Worm (Caenorhabditis elegans): ENCODE measurements around the gene srz-37.

DNA sequence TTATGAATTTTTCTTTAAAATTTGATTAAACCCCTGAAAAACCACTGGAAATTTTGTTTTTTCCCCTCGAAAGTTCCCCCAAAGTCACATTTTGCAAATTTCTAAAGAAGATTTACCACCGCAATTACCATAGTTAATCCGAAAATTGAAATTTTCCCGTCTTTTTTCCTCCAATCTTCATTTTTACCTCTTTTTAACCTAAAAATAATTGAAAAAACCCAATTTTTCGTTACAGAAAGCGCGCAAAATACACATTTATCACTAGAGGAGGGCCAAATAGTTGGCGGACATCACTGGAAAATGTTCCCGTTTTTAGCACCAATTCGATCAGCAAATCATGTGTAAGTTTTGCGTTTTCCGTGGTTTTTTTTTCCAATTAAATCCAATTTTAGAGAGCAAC is 34.9 kb upstream of the srz-37 start, which contains the start of gene unc-33:
- no peak for TF ChIP-seq ccch-3 (GFP tag; optimal IDR thresholded peaks at IDR 0.05)
- TF ChIP-seq sea-2 (GFP tag; IDR thresholded peaks at IDR 0.05) = no peak
- no peak for TF ChIP-seq attf-6 (GFP tag; IDR thresholded peaks at IDR 0.05)
- no peak for TF ChIP-seq nfya-1 (tag; optimal IDR thresholded peaks at IDR 0.05; ENCODE audit: borderline replicate concordance, insufficient read depth)
- no peak for TF ChIP-seq ztf-28 (GFP tag; IDR thresholded peaks at IDR 0.05)
- TF ChIP-seq nhr-80 (tag; optimal IDR thresholded peaks at IDR 0.05) = no peak
- no peak for TF ChIP-seq egrh-3 (GFP tag; IDR thresholded peaks at IDR 0.05)
- TF ChIP-seq F10E7.11 (tag; optimal IDR thresholded peaks at IDR 0.05) = no peak
- no peak for TF ChIP-seq F57A8.1 (GFP tag; optimal IDR thresholded peaks at IDR 0.05)
- TF ChIP-seq lin-35 (GFP tag; optimal IDR thresholded peaks at IDR 0.05) = no peak
- no peak for TF ChIP-seq akir-1 (GFP tag; optimal IDR thresholded peaks at IDR 0.05)
